Worm (Caenorhabditis elegans) whole organism, midembryonic: ENCODE results near the gene nex-4.

ENCODE experiments used
- T22C8.4 ChIP-seq: fragments of 200-800 bp; sonication (Bioruptor generic); IDR thresholded peaks from 2 replicates; pipeline ENCODE4 v1.3.6; 2022; ENCODE audit warnings: missing genetic modification characterization, missing compliant biosample characterization
- cog-1 ChIP-seq: sonication (generic microtip); optimal IDR thresholded peaks from 2 replicates; lab custom pipeline; 2016; ENCODE audit warnings: missing genetic modification characterization, missing compliant biosample characterization
- flt-1 ChIP-seq: fragments of 200-800 bp; sonication (Bioruptor generic); IDR thresholded peaks from 2 replicates; pipeline ENCODE4 v1.3.6; 2022; ENCODE audit warnings: missing genetic modification characterization, missing compliant biosample characterization
- klf-2 ChIP-seq: fragments of 200-800 bp; sonication (Bioruptor generic); conservative IDR thresholded peaks from 2 replicates; pipeline ENCODE4 v1.3.6; 2022; ENCODE audit warnings: missing genetic modification reagents, missing genetic modification characterization, missing compliant biosample characterization
- med-1 ChIP-seq: sonication (generic microtip); optimal IDR thresholded peaks from 2 replicates; lab custom pipeline; 2017; ENCODE audit warnings: missing genetic modification characterization, mild to moderate bottlenecking, missing compliant biosample characterization, antibody characterized with exemption, missing genetic modification reagents; ENCODE audit not compliant: insufficient read depth
- ref-1 ChIP-seq: fragments of 200-800 bp; sonication (Bioruptor generic); conservative IDR thresholded peaks from 2 replicates; pipeline ENCODE4 v1.3.6; 2022; ENCODE audit warnings: missing genetic modification reagents, missing genetic modification characterization, missing compliant biosample characterization
- tab-1 ChIP-seq: fragments of 200-800 bp; sonication (Bioruptor generic); IDR thresholded peaks from 2 replicates; pipeline ENCODE4 v1.3.6; 2022; ENCODE audit warnings: missing genetic modification characterization, missing compliant biosample characterization
- ztf-23 ChIP-seq: fragments of 200-800 bp; sonication (Bioruptor generic); IDR thresholded peaks from 2 replicates; pipeline ENCODE4 v1.3.6; 2022; ENCODE audit warnings: missing genetic modification reagents, missing genetic modification characterization, missing compliant biosample characterization
- ztf-29 ChIP-seq: fragments of 200-800 bp; sonication (Bioruptor generic); IDR thresholded peaks from 2 replicates; pipeline ENCODE4 v1.3.6; 2022; ENCODE audit warnings: missing genetic modification reagents, missing genetic modification characterization, missing compliant biosample characterization

Gene nex-4

ce11 chrV:4877587-4877986, 26.3 kb downstream of the nex-4 start, which contains the start of gene T19H12.6:
TSS of gene T19H12.6 (minus strand) at chrV:4877687.
- no peak for TF ChIP-seq tab-1
- TF ChIP-seq flt-1 = no peak
- TF ChIP-seq ztf-29 (GFP tag; lab: Robert Waterston, UW) = no peak
- TF ChIP-seq klf-2 (GFP tag; lab: Robert Waterston, UW) = no peak
- no peak for TF ChIP-seq ztf-23 (GFP tag; lab: Robert Waterston, UW)
- no peak for TF ChIP-seq ref-1
- no peak for TF ChIP-seq T22C8.4 (GFP tag; lab: Robert Waterston, UW)
- no peak for TF ChIP-seq med-1 (GFP tag; lab: Kevin White, UChicago)
- TF ChIP-seq cog-1 (tag; lab: Kevin White, UChicago) = no peak

- TF ChIP-seq ref-1 (no peak), T22C8.4 (GFP tag; lab: Robert Waterston, UW) (no peak), cog-1 (tag; lab: Kevin White, UChicago) (no peak), tab-1 (no peak), ztf-23 (GFP tag; lab: Robert Waterston, UW) (no peak), flt-1 (no peak), ztf-29 (GFP tag; lab: Robert Waterston, UW) (no peak), med-1 (GFP tag; lab: Kevin White, UChicago) (no peak), klf-2 (GFP tag; lab: Robert Waterston, UW) (no peak)
Measured at ce11 chrV:4879251-4879650, 28.0 kb downstream of the nex-4 start, which contains the start of gene T19H12.15. TSS of gene T19H12.15 (minus strand) at chrV:4879351.

- TF ChIP-seq med-1 (GFP tag; lab: Kevin White, UChicago) (no peak), klf-2 (GFP tag; lab: Robert Waterston, UW) (no peak), cog-1 (tag; lab: Kevin White, UChicago) (no peak), ztf-29 (GFP tag; lab: Robert Waterston, UW) (no peak), tab-1 (no peak), ref-1 (no peak), flt-1 (no peak), T22C8.4 (GFP tag; lab: Robert Waterston, UW) (no peak), ztf-23 (GFP tag; lab: Robert Waterston, UW) (no peak)
Measured at ce11 chrV:4881377-4881776, 30.1 kb downstream of the nex-4 start, which contains the start of gene str-32. TSS of gene str-32 (minus strand) at chrV:4881477.

- TF ChIP-seq cog-1 (tag; lab: Kevin White, UChicago) = no peak
- no peak for TF ChIP-seq klf-2 (GFP tag; lab: Robert Waterston, UW)
- no peak for TF ChIP-seq tab-1
- no peak for TF ChIP-seq ztf-23 (GFP tag; lab: Robert Waterston, UW)
- TF ChIP-seq med-1 (GFP tag; lab: Kevin White, UChicago) = no peak
- TF ChIP-seq T22C8.4 (GFP tag; lab: Robert Waterston, UW) = no peak
- TF ChIP-seq ref-1 = no peak
- TF ChIP-seq flt-1 = no peak
- TF ChIP-seq ztf-29 (GFP tag; lab: Robert Waterston, UW) = no peak
Measured at ce11 chrV:4884490-4884889, 33.3 kb downstream of the nex-4 start, which contains the start of gene T19H12.12. TSS of gene T19H12.12 (plus strand) at chrV:4884790.

- no peak for TF ChIP-seq T22C8.4 (GFP tag; lab: Robert Waterston, UW)
- no peak for TF ChIP-seq ztf-29 (GFP tag; lab: Robert Waterston, UW)
- TF ChIP-seq ztf-23 (GFP tag; lab: Robert Waterston, UW) = no peak
- no peak for TF ChIP-seq med-1 (GFP tag; lab: Kevin White, UChicago)
- TF ChIP-seq klf-2 (GFP tag; lab: Robert Waterston, UW) = no peak
- no peak for TF ChIP-seq flt-1
- no peak for TF ChIP-seq ref-1
- no peak for TF ChIP-seq tab-1
- no peak for TF ChIP-seq cog-1 (tag; lab: Kevin White, UChicago)
Measured at ce11 chrV:4885372-4885771, 34.1 kb downstream of the nex-4 start, which contains the start of gene T19H12.3. TSS of gene T19H12.3 (plus strand) at chrV:4885672.

ce11 chrV:4889477-4889876, 38.2 kb downstream of the nex-4 start, which contains the start of gene ugt-12:
TSS of gene ugt-12 (minus strand) at chrV:4889629.
- TF ChIP-seq med-1 (GFP tag; lab: Kevin White, UChicago) (no peak), ztf-29 (GFP tag; lab: Robert Waterston, UW) (no peak), cog-1 (tag; lab: Kevin White, UChicago) (no peak), klf-2 (GFP tag; lab: Robert Waterston, UW) (no peak), T22C8.4 (GFP tag; lab: Robert Waterston, UW) (no peak), tab-1 (no peak), ztf-23 (GFP tag; lab: Robert Waterston, UW) (no peak), ref-1 (no peak), flt-1 (no peak)

- TF ChIP-seq ref-1 (no peak), med-1 (GFP tag; lab: Kevin White, UChicago) (no peak), flt-1 (no peak), ztf-23 (GFP tag; lab: Robert Waterston, UW) (no peak), cog-1 (tag; lab: Kevin White, UChicago) (no peak), tab-1 (no peak), T22C8.4 (GFP tag; lab: Robert Waterston, UW) (no peak), ztf-29 (GFP tag; lab: Robert Waterston, UW) (no peak), klf-2 (GFP tag; lab: Robert Waterston, UW) (no peak)
Measured at ce11 chrV:4889976-4890479, 38.8 kb downstream of the nex-4 start, which contains the start of gene T19H12.2. TSS of gene T19H12.2 (plus strand) at chrV:4890429.

- 0 out of 2 replicates have a peak, but pooled peaks have one; percentile 39 for TF ChIP-seq tab-1
- no peak for TF ChIP-seq cog-1 (tag; lab: Kevin White, UChicago)
Measured at ce11 chrV:4890781-4891180, 39.5 kb downstream of the nex-4 start.

ce11 chrV:4891305-4891704, 40.1 kb downstream of the nex-4 start:
- no peak for TF ChIP-seq klf-2 (GFP tag; lab: Robert Waterston, UW)
- TF ChIP-seq ztf-23 (GFP tag; lab: Robert Waterston, UW) = no peak
- TF ChIP-seq ztf-29 (GFP tag; lab: Robert Waterston, UW) = no peak
- no peak for TF ChIP-seq T22C8.4 (GFP tag; lab: Robert Waterston, UW)
- no peak for TF ChIP-seq cog-1 (tag; lab: Kevin White, UChicago)
- TF ChIP-seq tab-1 = no peak
- TF ChIP-seq med-1 (GFP tag; lab: Kevin White, UChicago) = no peak
- TF ChIP-seq flt-1 = no peak
- TF ChIP-seq ref-1 = no peak
